Worm (Caenorhabditis elegans) whole organism, L3 larva: ENCODE measurements around the gene fbf-2.
A peak's percentile ranks its signal among the peaks of the same experiment; 100 is the strongest.

ENCODE experiments used
- R02D3.7 ChIP-seq: fragments of 150-350 bp; optimal IDR thresholded peaks from 2 replicates; lab custom pipeline; 2014; ENCODE audit warnings: missing biosample characterization, missing genetic modification characterization
- ZK546.5 ChIP-seq: sonication (generic microtip); optimal IDR thresholded peaks from 2 replicates; lab custom pipeline; 2017; ENCODE audit warnings: missing biosample characterization, missing genetic modification characterization
- ceh-16 ChIP-seq: sonication (generic microtip); optimal IDR thresholded peaks from 2 replicates; lab custom pipeline; 2017; ENCODE audit warnings: missing biosample characterization, missing genetic modification characterization
- ceh-28 ChIP-seq: fragments of 150-350 bp; optimal IDR thresholded peaks from 2 replicates; lab custom pipeline; 2014; ENCODE audit warnings: missing biosample characterization, missing genetic modification reagents, missing genetic modification characterization
- ceh-82 ChIP-seq: fragments of 150-350 bp; optimal IDR thresholded peaks from 2 replicates; lab custom pipeline; 2014; ENCODE audit warnings: missing biosample characterization, missing genetic modification characterization
- ceh-9 ChIP-seq: sonication (generic microtip); optimal IDR thresholded peaks from 2 replicates; lab custom pipeline; 2018; ENCODE audit warnings: missing biosample characterization, missing genetic modification characterization
- daf-12 ChIP-seq: fragments of 150-350 bp; optimal IDR thresholded peaks from 2 replicates; lab custom pipeline; 2014; ENCODE audit warnings: missing biosample characterization, missing genetic modification reagents, missing genetic modification characterization
- egl-5 ChIP-seq: fragments of 150-350 bp; optimal IDR thresholded peaks from 2 replicates; lab custom pipeline; 2017; ENCODE audit warnings: missing biosample characterization, missing genetic modification reagents, missing genetic modification characterization, inconsistent platforms
- elt-1 ChIP-seq: fragments of 150-350 bp; optimal IDR thresholded peaks from 2 replicates; lab custom pipeline; 2014; ENCODE audit warnings: missing biosample characterization, missing genetic modification characterization
- elt-2 ChIP-seq: sonication (generic microtip); optimal IDR thresholded peaks from 2 replicates; lab custom pipeline; 2016; ENCODE audit warnings: missing genetic modification reagents, mild to moderate bottlenecking, missing genetic modification characterization, missing compliant biosample characterization
- elt-3 ChIP-seq, 3 experiments: fragments of 150-350 bp in 1 of 3; sonication (generic microtip) in 2 of 3; optimal IDR thresholded peaks; 2 replicates in 2 of 3; 4 replicates in 1 of 3; lab custom pipeline; 2014 to 2017; ENCODE audit warnings: missing biosample characterization in 3 of 3, missing genetic modification characterization in 3 of 3
- eor-1 ChIP-seq, 2 experiments: fragments of 150-350 bp; optimal IDR thresholded peaks; 2 replicates each; lab custom pipeline; 2014 to 2018; ENCODE audit warnings: missing biosample characterization in 2 of 2, missing genetic modification characterization in 2 of 2
- fos-1 ChIP-seq: fragments of 150-350 bp; optimal IDR thresholded peaks from 2 replicates; lab custom pipeline; 2014; ENCODE audit warnings: missing biosample characterization, missing genetic modification characterization
- hmg-11 ChIP-seq: sonication (generic microtip); optimal IDR thresholded peaks from 2 replicates; lab custom pipeline; 2016; ENCODE audit warnings: missing genetic modification characterization, missing compliant biosample characterization
- lin-15B ChIP-seq: fragments of 150-350 bp; optimal IDR thresholded peaks from 2 replicates; lab custom pipeline; 2014; ENCODE audit warnings: missing biosample characterization, missing genetic modification characterization
- lin-39 ChIP-seq: fragments of 150-350 bp; optimal IDR thresholded peaks from 2 replicates; lab custom pipeline; 2018; ENCODE audit warnings: missing biosample characterization, missing genetic modification reagents, missing genetic modification characterization
- lsy-12 ChIP-seq: sonication (generic microtip); optimal IDR thresholded peaks from 2 replicates; lab custom pipeline; 2016; ENCODE audit warnings: mild to moderate bottlenecking, missing genetic modification characterization, missing compliant biosample characterization
- mdl-1 ChIP-seq: fragments of 150-350 bp; optimal IDR thresholded peaks from 2 replicates; lab custom pipeline; 2014; ENCODE audit warnings: missing biosample characterization, missing genetic modification characterization
- mml-1 ChIP-seq: fragments of 150-350 bp; sonication (generic microtip); optimal IDR thresholded peaks from 3 replicates; lab custom pipeline; 2014; ENCODE audit warnings: missing biosample characterization, missing genetic modification characterization
- nfya-1 ChIP-seq: sonication (generic microtip); optimal IDR thresholded peaks from 2 replicates; lab custom pipeline; 2017; ENCODE audit warnings: missing genetic modification characterization, mild to moderate bottlenecking, missing compliant biosample characterization, antibody characterized with exemption, moderate library complexity; ENCODE audit not compliant: insufficient read depth
- nhr-11 ChIP-seq: fragments of 150-350 bp; optimal IDR thresholded peaks from 2 replicates; lab custom pipeline; 2014; ENCODE audit warnings: missing biosample characterization, missing genetic modification characterization
- nhr-12 ChIP-seq: fragments of 150-350 bp; optimal IDR thresholded peaks from 2 replicates; lab custom pipeline; 2014; ENCODE audit warnings: missing biosample characterization, missing genetic modification characterization
- nhr-25 ChIP-seq: sonication (generic microtip); optimal IDR thresholded peaks from 2 replicates; lab custom pipeline; 2017; ENCODE audit warnings: missing biosample characterization, missing genetic modification characterization
- nhr-28 ChIP-seq: fragments of 150-350 bp; optimal IDR thresholded peaks from 2 replicates; lab custom pipeline; 2014; ENCODE audit warnings: missing biosample characterization, missing genetic modification characterization
- nhr-43 ChIP-seq: sonication (generic microtip); optimal IDR thresholded peaks from 2 replicates; lab custom pipeline; 2016; ENCODE audit warnings: mild to moderate bottlenecking, missing genetic modification characterization, missing compliant biosample characterization; ENCODE audit not compliant: poor library complexity, severe bottlenecking
- nhr-67 ChIP-seq: fragments of 150-350 bp; optimal IDR thresholded peaks from 2 replicates; lab custom pipeline; 2014; ENCODE audit warnings: missing biosample characterization, missing genetic modification characterization
- nhr-76 ChIP-seq: fragments of 150-350 bp; sonication (generic microtip); optimal IDR thresholded peaks from 5 replicates; lab custom pipeline; 2014; ENCODE audit warnings: missing biosample characterization, missing genetic modification characterization
- nhr-77 ChIP-seq: fragments of 150-350 bp; optimal IDR thresholded peaks from 2 replicates; lab custom pipeline; 2014; ENCODE audit warnings: missing biosample characterization, missing genetic modification characterization
- pha-4 ChIP-seq: fragments of 150-350 bp; optimal IDR thresholded peaks from 2 replicates; lab custom pipeline; 2014; ENCODE audit warnings: missing biosample characterization, missing genetic modification reagents, missing genetic modification characterization
- pqm-1 ChIP-seq: fragments of 150-350 bp; optimal IDR thresholded peaks from 2 replicates; lab custom pipeline; 2017; ENCODE audit warnings: missing biosample characterization, missing genetic modification characterization, inconsistent platforms
- skn-1 ChIP-seq: fragments of 150-350 bp; optimal IDR thresholded peaks from 2 replicates; lab custom pipeline; 2014; ENCODE audit warnings: missing biosample characterization, missing genetic modification characterization
- snpc-4 ChIP-seq: fragments of 150-350 bp; optimal IDR thresholded peaks from 2 replicates; lab custom pipeline; 2014; ENCODE audit warnings: missing biosample characterization, missing genetic modification characterization
- zag-1 ChIP-seq: fragments of 150-350 bp; optimal IDR thresholded peaks from 2 replicates; lab custom pipeline; 2014; ENCODE audit warnings: missing biosample characterization, missing genetic modification characterization
- ztf-11 ChIP-seq: fragments of 150-350 bp; optimal IDR thresholded peaks from 2 replicates; lab custom pipeline; 2014; ENCODE audit warnings: missing biosample characterization, missing genetic modification characterization

Gene fbf-2

ce11 chrII:6099500-6099899, 8.2 kb upstream of the fbf-2 start, which contains the start of gene rgs-3:
Gene rgs-3, plus strand, starts transcription at chrII:6099800.
- TF ChIP-seq mdl-1 (tag; lab: Kevin White, UChicago) = no peak

DNA sequence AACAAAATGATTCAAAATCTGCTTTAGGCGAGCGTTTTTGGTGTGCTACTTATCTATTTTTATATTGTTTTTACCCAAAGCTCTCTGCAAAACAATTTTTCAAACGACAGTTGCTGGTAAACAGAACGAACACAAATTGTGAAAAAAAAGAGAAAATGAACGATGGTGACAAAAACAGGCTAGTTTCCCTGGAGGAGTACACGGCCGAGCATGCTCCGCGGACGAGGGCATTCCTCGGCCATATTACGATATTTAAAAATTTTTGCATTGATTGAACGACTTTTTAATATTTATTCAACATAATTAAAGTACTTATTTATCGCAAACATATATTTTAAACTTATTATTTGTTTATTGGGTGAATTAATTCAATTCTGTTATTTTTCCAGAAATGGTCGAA, 6.2 kb upstream of the fbf-2 start, which contains the start of the genes tpp-2 and rbbp-5:
Gene tpp-2 (minus strand): TSS at position 157 of the 400 bp plus-strand sequence.
Gene rbbp-5 (plus strand): TSS at position 390 of the 400 bp plus-strand sequence.
- TF ChIP-seq nhr-43 (tag; lab: Kevin White, UChicago) (peak; percentile 65), elt-2 (tag; lab: Kevin White, UChicago) (peak; percentile 37), lsy-12 (peak; percentile 5), mml-1 (no peak), lin-15B (tag; lab: Kevin White, UChicago) (peak; percentile 69), elt-1 (tag; lab: Kevin White, UChicago) (no peak), skn-1 (peak; percentile 44), egl-5 (tag; lab: Kevin White, UChicago) (peak; percentile 25), nhr-28 (tag; lab: Kevin White, UChicago) (no peak), nhr-25 (tag; lab: Kevin White, UChicago) (peak; percentile 0), snpc-4 (peak; percentile 61), pqm-1 (tag; lab: Kevin White, UChicago) (peak; percentile 20)

DNA sequence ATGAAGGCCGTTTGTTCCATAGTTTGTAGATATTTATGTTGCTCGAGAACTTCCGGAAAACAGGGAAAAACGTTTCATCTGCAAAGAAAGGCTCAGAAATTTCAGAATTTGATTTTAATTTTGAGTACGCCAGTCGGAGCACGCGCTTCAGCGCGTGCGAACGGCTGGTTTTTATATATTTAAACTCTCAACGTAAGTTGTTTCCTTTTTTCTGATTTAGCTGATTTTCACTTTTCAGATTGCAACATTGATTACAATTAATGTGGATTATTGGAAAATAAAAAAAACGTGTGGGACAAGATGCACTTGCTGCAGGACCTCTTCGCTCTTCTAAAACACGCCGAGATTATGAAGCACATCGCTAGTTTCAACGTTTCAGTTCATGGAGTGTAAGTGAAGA, 8.7 kb downstream of the fbf-2 start, which contains the start of gene F21H12.3:
Gene F21H12.3 (plus strand): TSS at position 301 of the 400 bp plus-strand sequence.
- TF ChIP-seq nhr-28 (tag; lab: Kevin White, UChicago) (no peak), ceh-16 (tag; lab: Kevin White, UChicago) (no peak), lin-39 (tag; lab: Kevin White, UChicago) (no peak), nhr-67 (tag; lab: Kevin White, UChicago) (no peak), nfya-1 (tag; lab: Kevin White, UChicago) (no peak), ceh-82 (tag; lab: Kevin White, UChicago) (no peak), egl-5 (tag; lab: Kevin White, UChicago) (no peak), nhr-11 (tag; lab: Kevin White, UChicago) (no peak), pha-4 (tag; lab: Kevin White, UChicago) (no peak), lin-15B (tag; lab: Kevin White, UChicago) (no peak), nhr-76 (no peak), pqm-1 (tag; lab: Kevin White, UChicago) (no peak), elt-3 (tag; optimal IDR thresholded peaks at IDR 0.05; lab: Kevin White, UChicago) (no peak), ztf-11 (no peak), R02D3.7 (tag; lab: Kevin White, UChicago) (no peak), ZK546.5 (tag; lab: Kevin White, UChicago) (no peak), zag-1 (tag; lab: Kevin White, UChicago) (no peak), skn-1 (no peak), daf-12 (no peak)

- TF ChIP-seq elt-3 (tag; optimal IDR thresholded peaks at IDR 0.05; lab: Kevin White, UChicago) (no peak), elt-1 (tag; lab: Kevin White, UChicago) (no peak), nhr-12 (tag; lab: Kevin White, UChicago) (no peak), ceh-9 (tag; lab: Kevin White, UChicago) (no peak), mml-1 (no peak), eor-1 (tag; optimal IDR thresholded peaks at IDR 0.05; lab: Kevin White, UChicago) (no peak), snpc-4 (no peak), fos-1 (tag; lab: Kevin White, UChicago) (no peak), nhr-77 (tag; lab: Kevin White, UChicago) (no peak), lsy-12 (no peak), nhr-67 (tag; lab: Kevin White, UChicago) (no peak)
These were observed 10.5 kb downstream of the fbf-2 start, which contains the start of gene fbf-1 for ce11 chrII:6080743-6081142. Gene fbf-1, minus strand, starts transcription at chrII:6080843.

DNA sequence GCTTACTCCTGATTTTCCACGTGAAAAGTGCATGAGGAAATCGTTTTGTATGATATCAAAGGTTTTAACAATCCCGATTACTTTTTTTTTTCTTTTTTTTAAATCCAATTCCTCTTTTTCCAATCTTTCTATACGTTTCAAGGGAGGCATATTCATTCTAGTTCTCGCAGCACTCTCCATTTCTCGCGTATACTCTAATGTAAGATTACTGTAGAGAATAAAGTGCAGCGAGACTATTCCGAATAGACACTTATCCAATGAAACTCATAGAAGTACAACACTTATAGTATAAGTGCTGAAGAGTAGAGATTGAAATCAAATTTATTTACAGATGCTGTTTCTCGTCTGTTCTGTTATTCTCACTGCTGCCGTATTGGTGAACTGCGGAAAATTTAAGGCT, 13.7 kb downstream of the fbf-2 start, which contains the start of gene H12I13.6:
Gene H12I13.6 (plus strand): TSS at position 301 of the 400 bp plus-strand sequence.
- no peak for TF ChIP-seq elt-2 (tag; lab: Kevin White, UChicago)
- TF ChIP-seq ceh-28 (tag; lab: Kevin White, UChicago) = no peak
- TF ChIP-seq snpc-4 = no peak
- no peak for TF ChIP-seq mml-1
- TF ChIP-seq hmg-11 = no peak
- TF ChIP-seq zag-1 (tag; lab: Kevin White, UChicago) = no peak
- TF ChIP-seq ceh-82 (tag; lab: Kevin White, UChicago) = no peak
- TF ChIP-seq nhr-28 (tag; lab: Kevin White, UChicago) = no peak
- TF ChIP-seq fos-1 (tag; lab: Kevin White, UChicago) = no peak
